Fruit fly (Drosophila melanogaster) Kc167 (cell line): ENCODE measurements around the gene MESR6.

Experiments
- Sin3A ChIP-seq: fragments of >200 bp; optimal IDR thresholded peaks from 2 replicates; lab custom pipeline; 2018; ENCODE audit warnings: missing external identifiers
- psq ChIP-seq: fragments of >200 bp; optimal IDR thresholded peaks from 2 replicates; lab custom pipeline; 2017; ENCODE audit warnings: missing external identifiers

DNA sequence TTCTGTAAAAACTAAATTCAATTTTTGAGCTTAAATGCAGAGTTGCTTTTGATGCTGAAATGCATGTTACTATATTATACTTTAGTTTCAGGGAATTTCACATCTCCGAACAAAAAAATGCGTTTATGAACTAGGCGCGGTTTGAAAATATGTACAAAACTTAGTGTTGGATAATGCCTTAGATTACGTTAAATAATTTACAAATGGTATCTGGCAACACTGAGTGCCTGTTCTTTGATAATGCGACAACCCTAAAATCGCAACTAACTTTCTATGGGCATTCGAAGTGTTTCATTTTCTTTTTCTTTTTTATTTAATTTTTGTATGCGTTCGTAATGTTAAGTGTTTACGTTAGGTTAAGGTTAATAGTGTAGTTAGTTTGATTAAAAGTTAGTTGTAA is 50.1 kb downstream of the MESR6 start:
- TF ChIP-seq psq (lab: Kevin White, UChicago) = no peak
- no peak for TF ChIP-seq Sin3A (lab: Kevin White, UChicago)
